Fruit fly (Drosophila melanogaster): Measurements from ENCODE around the gene NdufA3.

DNA sequence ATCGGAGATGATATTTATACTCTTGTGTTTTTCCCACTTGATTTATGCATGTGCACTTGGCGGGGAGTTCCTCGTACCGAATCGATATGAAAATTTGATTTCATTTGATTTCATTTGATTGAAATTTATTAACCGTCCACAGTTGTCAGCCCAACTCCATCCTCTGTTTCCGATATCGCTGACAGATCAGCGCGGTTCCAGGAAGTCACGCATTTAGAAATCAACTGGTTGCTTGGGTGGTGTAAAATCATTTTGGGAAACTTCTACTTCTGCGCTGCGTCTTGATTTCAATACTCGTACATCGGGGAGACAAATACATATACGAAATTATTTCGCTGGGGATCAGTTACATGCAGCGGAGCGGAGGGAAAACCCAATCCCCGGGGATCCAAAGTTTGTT is 28.3 kb downstream of the NdufA3 start:
- no peak for TF ChIP-seq cyc (GFP tag; optimal IDR thresholded peaks at IDR 0.05)
- TF ChIP-seq CG10631 (GFP tag; optimal IDR thresholded peaks at IDR 0.05): no peak
- no peak for TF ChIP-seq Gug (GFP tag; IDR thresholded peaks at IDR 0.05)
- no peak for TF ChIP-seq Sox102F (GFP tag; optimal IDR thresholded peaks at IDR 0.05)
- TF ChIP-seq spab (GFP tag; optimal IDR thresholded peaks at IDR 0.05): no peak
- no peak for TF ChIP-seq Sox15 (GFP tag; optimal IDR thresholded peaks at IDR 0.05)
- TF ChIP-seq CG8632 (GFP tag; optimal IDR thresholded peaks at IDR 0.05): no peak
- no peak for TF ChIP-seq CG32006 (GFP tag; optimal IDR thresholded peaks at IDR 0.05)
- TF ChIP-seq Blimp-1 (GFP tag; optimal IDR thresholded peaks at IDR 0.05): no peak
- no peak for TF ChIP-seq ss (GFP tag; optimal IDR thresholded peaks at IDR 0.05)
- no peak for TF ChIP-seq CG16779 (tag; optimal IDR thresholded peaks at IDR 0.05)
- TF ChIP-seq svp (GFP tag): no peak
